Worm (Caenorhabditis elegans) whole organism, young adult: ENCODE measurements around the gene snx-13.

Experiments
- B0261.1 ChIP-seq: sonication (generic microtip); optimal IDR thresholded peaks from 2 replicates; lab custom pipeline; 2016; ENCODE audit warnings: mild to moderate bottlenecking, missing genetic modification characterization, moderate library complexity, missing compliant biosample characterization
- B0336.3 ChIP-seq: fragments of 200-800 bp; sonication (Bioruptor generic); IDR thresholded peaks from 2 replicates; pipeline ENCODE4 v1.3.6; 2022; ENCODE audit warnings: missing genetic modification characterization, missing compliant biosample characterization
- F10E7.11 ChIP-seq: sonication (generic microtip); optimal IDR thresholded peaks from 2 replicates; lab custom pipeline; 2017; ENCODE audit warnings: mild to moderate bottlenecking, missing genetic modification characterization, moderate library complexity, missing compliant biosample characterization
- F57C9.4 ChIP-seq: sonication (generic microtip); optimal IDR thresholded peaks from 2 replicates; lab custom pipeline; 2017; ENCODE audit warnings: mild to moderate bottlenecking, missing genetic modification characterization, missing compliant biosample characterization
- K12H6.12 ChIP-seq: fragments of 200-800 bp; sonication (Bioruptor generic); optimal IDR thresholded peaks from 2 replicates; lab custom pipeline; 2018; ENCODE audit warnings: mild to moderate bottlenecking, missing genetic modification characterization, missing compliant biosample characterization
- Y53G8AR.9 ChIP-seq: fragments of 200-800 bp; sonication (Bioruptor generic); conservative IDR thresholded peaks from 2 replicates; pipeline ENCODE4 v1.3.6; 2022; ENCODE audit warnings: missing genetic modification reagents, missing genetic modification characterization, missing compliant biosample characterization
- Y56A3A.18 ChIP-seq: fragments of 200-800 bp; sonication (Bioruptor generic); IDR thresholded peaks from 2 replicates; pipeline ENCODE4 v1.3.6; 2022; ENCODE audit warnings: missing genetic modification reagents, missing genetic modification characterization, missing compliant biosample characterization
- Y67H2A.10 ChIP-seq: fragments of 200-800 bp; sonication (Bioruptor generic); conservative IDR thresholded peaks from 2 replicates; pipeline ENCODE4 v1.3.6; 2022; ENCODE audit warnings: missing genetic modification reagents, missing genetic modification characterization, missing compliant biosample characterization
- Y79H2A.3 ChIP-seq: fragments of 200-800 bp; sonication (Bioruptor generic); conservative IDR thresholded peaks from 2 replicates; pipeline ENCODE4 v1.3.6; 2022; ENCODE audit warnings: missing genetic modification reagents, missing genetic modification characterization, missing compliant biosample characterization
- akir-1 ChIP-seq: fragments of 200-800 bp; sonication (Bioruptor generic); optimal IDR thresholded peaks from 2 replicates; lab custom pipeline; 2018; ENCODE audit warnings: mild to moderate bottlenecking, missing genetic modification characterization, moderate library complexity, missing compliant biosample characterization
- athp-1 ChIP-seq: sonication (generic microtip); optimal IDR thresholded peaks from 2 replicates; lab custom pipeline; 2017; ENCODE audit warnings: mild to moderate bottlenecking, missing genetic modification characterization, missing compliant biosample characterization
- attf-3 ChIP-seq: fragments of 200-800 bp; sonication (Bioruptor generic); conservative IDR thresholded peaks from 2 replicates; pipeline ENCODE4 v1.3.6; 2022; ENCODE audit warnings: missing genetic modification reagents, missing genetic modification characterization, missing compliant biosample characterization
- attf-6 ChIP-seq: fragments of 200-800 bp; sonication (Bioruptor generic); IDR thresholded peaks from 2 replicates; pipeline ENCODE4 v1.3.6; 2022; ENCODE audit warnings: missing genetic modification reagents, missing genetic modification characterization, missing compliant biosample characterization
- cebp-2 ChIP-seq: fragments of 200-800 bp; sonication (Bioruptor generic); IDR thresholded peaks from 2 replicates; pipeline ENCODE4 v1.3.6; 2022; ENCODE audit warnings: missing genetic modification characterization, missing compliant biosample characterization
- dpl-1 ChIP-seq: fragments of 150-350 bp; optimal IDR thresholded peaks from 2 replicates; lab custom pipeline; 2014; ENCODE audit warnings: missing biosample characterization, missing genetic modification reagents, missing genetic modification characterization
- efl-1 ChIP-seq: fragments of 150-350 bp; optimal IDR thresholded peaks from 2 replicates; lab custom pipeline; 2014; ENCODE audit warnings: missing biosample characterization, missing genetic modification reagents, missing genetic modification characterization
- egl-18 ChIP-seq: fragments of 200-800 bp; sonication (Bioruptor generic); IDR thresholded peaks from 2 replicates; pipeline ENCODE4 v1.3.6; 2022; ENCODE audit warnings: missing genetic modification reagents, missing genetic modification characterization, missing compliant biosample characterization
- egl-44 ChIP-seq: fragments of 200-800 bp; sonication (Bioruptor generic); IDR thresholded peaks from 2 replicates; pipeline ENCODE4 v1.3.6; 2022; ENCODE audit warnings: missing genetic modification reagents, missing genetic modification characterization, missing compliant biosample characterization
- hlh-12 ChIP-seq: sonication (generic microtip); optimal IDR thresholded peaks from 2 replicates; lab custom pipeline; 2016; ENCODE audit warnings: missing genetic modification characterization, missing compliant biosample characterization
- hlh-26 ChIP-seq: fragments of 200-800 bp; sonication (Bioruptor generic); conservative IDR thresholded peaks from 2 replicates; pipeline ENCODE4 v1.3.6; 2022; ENCODE audit warnings: missing genetic modification reagents, missing genetic modification characterization, missing compliant biosample characterization
- hmg-1.2 ChIP-seq: fragments of 200-800 bp; sonication (Bioruptor generic); IDR thresholded peaks from 2 replicates; pipeline ENCODE4 v1.3.6; 2022; ENCODE audit warnings: missing genetic modification reagents, missing genetic modification characterization, missing compliant biosample characterization
- let-526 ChIP-seq: fragments of 200-800 bp; sonication (Bioruptor generic); IDR thresholded peaks from 2 replicates; pipeline ENCODE4 v1.3.6; 2022; ENCODE audit warnings: missing genetic modification reagents, missing genetic modification characterization, missing compliant biosample characterization
- let-607 ChIP-seq, 2 experiments: fragments of 200-800 bp in 1 of 2; sonication (Bioruptor generic) in 1 of 2; sonication (generic microtip) in 1 of 2; optimal IDR thresholded peaks; 2 replicates each; lab custom pipeline; 2016 to 2018; ENCODE audit warnings: mild to moderate bottlenecking in 2 of 2, missing compliant biosample characterization in 2 of 2, missing genetic modification characterization in 2 of 2, moderate library complexity in 2 of 2, missing genotype in 1 of 2
- lin-35 ChIP-seq, 3 experiments: fragments of 150-350 bp in 2 of 3; sonication (generic microtip) in 1 of 3; optimal IDR thresholded peaks; 2 replicates each; lab custom pipeline; 2014 to 2018; ENCODE audit warnings: missing biosample characterization in 3 of 3, missing genetic modification characterization in 3 of 3, missing genetic modification reagents in 3 of 3
- lir-1 ChIP-seq: fragments of 200-800 bp; sonication (Bioruptor generic); conservative IDR thresholded peaks from 2 replicates; pipeline ENCODE4 v1.3.6; 2022; ENCODE audit warnings: missing genetic modification reagents, missing genetic modification characterization, missing compliant biosample characterization
- lsl-1 ChIP-seq: fragments of 200-800 bp; sonication (Bioruptor generic); optimal IDR thresholded peaks from 2 replicates; lab custom pipeline; 2018; ENCODE audit warnings: mild to moderate bottlenecking, missing genetic modification characterization, moderate library complexity, missing compliant biosample characterization
- lsy-27 ChIP-seq: sonication (generic microtip); optimal IDR thresholded peaks from 2 replicates; lab custom pipeline; 2017; ENCODE audit warnings: missing genetic modification characterization, mild to moderate bottlenecking, missing compliant biosample characterization, antibody characterized with exemption, missing genotype, borderline replicate concordance; ENCODE audit not compliant: insufficient read depth
- madf-10 ChIP-seq: sonication (generic microtip); optimal IDR thresholded peaks from 2 replicates; lab custom pipeline; 2016; ENCODE audit warnings: mild to moderate bottlenecking, missing genetic modification characterization, missing compliant biosample characterization
- madf-3 ChIP-seq: fragments of 200-800 bp; sonication (Bioruptor generic); IDR thresholded peaks from 2 replicates; pipeline ENCODE4 v1.3.6; 2022; ENCODE audit warnings: missing genetic modification reagents, missing genetic modification characterization, missing compliant biosample characterization
- madf-6 ChIP-seq: fragments of 200-800 bp; sonication (Bioruptor generic); IDR thresholded peaks from 2 replicates; pipeline ENCODE4 v1.3.6; 2022; ENCODE audit warnings: missing genetic modification reagents, missing genetic modification characterization, missing compliant biosample characterization
- nfya-2 ChIP-seq: fragments of 200-800 bp; sonication (Bioruptor generic); IDR thresholded peaks from 2 replicates; pipeline ENCODE4 v1.3.6; 2022; ENCODE audit warnings: missing genetic modification reagents, missing genetic modification characterization, missing compliant biosample characterization
- nhr-27 ChIP-seq: fragments of 200-800 bp; sonication (Bioruptor generic); optimal IDR thresholded peaks from 2 replicates; lab custom pipeline; 2018; ENCODE audit warnings: mild to moderate bottlenecking, missing genetic modification characterization, moderate library complexity, missing compliant biosample characterization
- nhr-90 ChIP-seq: sonication (generic microtip); optimal IDR thresholded peaks from 2 replicates; lab custom pipeline; 2016; ENCODE audit warnings: missing genotype, mild to moderate bottlenecking, missing genetic modification characterization, missing compliant biosample characterization
- pha-4 ChIP-seq: fragments of 150-350 bp; sonication (generic microtip); optimal IDR thresholded peaks from 2 replicates; lab custom pipeline; 2014; ENCODE audit warnings: missing biosample characterization, missing genetic modification reagents, missing genetic modification characterization
- rec-8 ChIP-seq, 2 experiments: sonication (generic microtip); optimal IDR thresholded peaks; 2 replicates each; lab custom pipeline; 2016; ENCODE audit warnings: mild to moderate bottlenecking in 2 of 2, missing genetic modification characterization in 2 of 2, missing genetic modification reagents in 2 of 2, missing genotype in 2 of 2, missing biosample characterization in 1 of 2, missing compliant biosample characterization in 1 of 2, moderate library complexity in 1 of 2
- sdz-38 ChIP-seq: sonication (generic microtip); optimal IDR thresholded peaks from 2 replicates; lab custom pipeline; 2016; ENCODE audit warnings: missing genotype, missing genetic modification characterization, missing compliant biosample characterization
- snpc-1.1 ChIP-seq: sonication (generic microtip); optimal IDR thresholded peaks from 2 replicates; lab custom pipeline; 2017; ENCODE audit warnings: missing genetic modification characterization, mild to moderate bottlenecking, missing compliant biosample characterization, antibody characterized with exemption, moderate library complexity, missing genotype, missing genetic modification reagents; ENCODE audit not compliant: insufficient read depth
- snpc-1.3 ChIP-seq: sonication (generic microtip); optimal IDR thresholded peaks from 2 replicates; lab custom pipeline; 2017; ENCODE audit warnings: missing genetic modification characterization, mild to moderate bottlenecking, missing compliant biosample characterization, antibody characterized with exemption, moderate library complexity, missing genotype, missing genetic modification reagents; ENCODE audit not compliant: insufficient read depth
- snpc-3.4 ChIP-seq: sonication (generic microtip); optimal IDR thresholded peaks from 2 replicates; lab custom pipeline; 2017; ENCODE audit warnings: missing genetic modification characterization, mild to moderate bottlenecking, missing compliant biosample characterization, antibody characterized with exemption, moderate library complexity, missing genotype, missing genetic modification reagents
- snpc-4 ChIP-seq, 5 experiments: fragments of 150-350 bp in 1 of 5; sonication (generic microtip) in 4 of 5; optimal IDR thresholded peaks; 2 replicates each; lab custom pipeline; 2014 to 2018; ENCODE audit warnings: missing genetic modification characterization in 5 of 5, missing biosample characterization in 3 of 5, antibody characterized with exemption in 2 of 5, mild to moderate bottlenecking in 2 of 5, missing compliant biosample characterization in 2 of 5, missing genotype in 2 of 5, moderate library complexity in 2 of 5, missing genetic modification reagents in 1 of 5
- tbp1 ChIP-seq: fragments of 200-800 bp; sonication (Bioruptor generic); optimal IDR thresholded peaks from 2 replicates; lab custom pipeline; 2018; ENCODE audit warnings: mild to moderate bottlenecking, missing genetic modification characterization, missing compliant biosample characterization
- unc-62 ChIP-seq: fragments of 150-350 bp; optimal IDR thresholded peaks from 2 replicates; lab custom pipeline; 2014; ENCODE audit warnings: missing biosample characterization, missing genetic modification reagents, missing genetic modification characterization
- xnd-1 ChIP-seq: sonication (generic microtip); optimal IDR thresholded peaks from 2 replicates; lab custom pipeline; 2016; ENCODE audit warnings: missing genotype, missing genetic modification reagents, missing genetic modification characterization, missing compliant biosample characterization
- zim-3 ChIP-seq: sonication (generic microtip); optimal IDR thresholded peaks from 2 replicates; lab custom pipeline; 2017; ENCODE audit warnings: mild to moderate bottlenecking, missing genetic modification characterization, moderate library complexity, missing compliant biosample characterization
- ztf-25 ChIP-seq: fragments of 200-800 bp; sonication (Bioruptor generic); IDR thresholded peaks from 2 replicates; pipeline ENCODE4 v1.3.6; 2022; ENCODE audit warnings: missing genetic modification reagents, missing genetic modification characterization, missing compliant biosample characterization
- ztf-26 ChIP-seq: sonication (generic microtip); optimal IDR thresholded peaks from 2 replicates; lab custom pipeline; 2017; ENCODE audit warnings: missing genetic modification characterization, missing compliant biosample characterization
- ztf-28 ChIP-seq: fragments of 200-800 bp; sonication (Bioruptor generic); IDR thresholded peaks from 2 replicates; pipeline ENCODE4 v1.3.6; 2022; ENCODE audit warnings: missing genetic modification reagents, missing genetic modification characterization, missing compliant biosample characterization

The snx-13 gene

ce11 chrIV:17125967-17126366 is 38.7 kb upstream of the snx-13 start:
- TF ChIP-seq madf-10 (no peak), snpc-3.4 (tag; lab: Kevin White, UChicago) (no peak), F57C9.4 (no peak), hlh-26 (no peak), Y53G8AR.9 (no peak), Y67H2A.10 (no peak), B0336.3 (GFP tag; lab: Robert Waterston, UW) (0 out of 2 replicates have a peak, but pooled peaks have one; percentile 12), hmg-1.2 (GFP tag; lab: Robert Waterston, UW) (no peak), pha-4 (tag; lab: Kevin White, UChicago) (no peak), zim-3 (tag; lab: Kevin White, UChicago) (no peak), egl-44 (GFP tag; lab: Robert Waterston, UW) (no peak), K12H6.12 (tag; lab: Kevin White, UChicago) (no peak), snpc-1.3 (tag; lab: Kevin White, UChicago) (no peak), efl-1 (GFP tag; lab: Kevin White, UChicago) (peak; percentile 68), attf-6 (GFP tag; lab: Robert Waterston, UW) (peak; percentile 78; the same call in 1 of the 2 replicates), sdz-38 (tag; lab: Kevin White, UChicago) (no peak), cebp-2 (GFP tag; lab: Robert Waterston, UW) (no peak), Y56A3A.18 (GFP tag; lab: Robert Waterston, UW) (no peak), nhr-90 (tag; lab: Kevin White, UChicago) (no peak), unc-62 (GFP tag; lab: Kevin White, UChicago) (no peak), let-607 (tag; optimal IDR thresholded peaks at IDR 0.05; lab: Kevin White, UChicago) (no peak), madf-3 (GFP tag; lab: Robert Waterston, UW) (0 out of 2 replicates have a peak, but pooled peaks have one; percentile 50), akir-1 (GFP tag; lab: Kevin White, UChicago) (no peak), lir-1 (GFP tag; lab: Robert Waterston, UW) (no peak), nfya-2 (GFP tag; lab: Robert Waterston, UW) (no peak), lsy-27 (tag; lab: Kevin White, UChicago) (no peak), snpc-4 (GFP tag; optimal IDR thresholded peaks at IDR 0.05; lab: Kevin White, UChicago) (no peak), snpc-4 (tag; optimal IDR thresholded peaks at IDR 0.05; lab: Kevin White, UChicago) (peak in 2 of 4 experiments; percentile 46 to 79), ztf-26 (tag; lab: Kevin White, UChicago) (no peak), ztf-25 (GFP tag; lab: Robert Waterston, UW) (no peak), lsl-1 (GFP tag; lab: Kevin White, UChicago) (no peak), athp-1 (tag; lab: Kevin White, UChicago) (no peak), ztf-28 (GFP tag; lab: Robert Waterston, UW) (no peak), B0261.1 (tag; lab: Kevin White, UChicago) (no peak), madf-6 (GFP tag; lab: Robert Waterston, UW) (peak; percentile 74), hlh-12 (tag; lab: Kevin White, UChicago) (no peak), rec-8 (tag; optimal IDR thresholded peaks at IDR 0.05; lab: Kevin White, UChicago) (no peak), snpc-1.1 (no peak), tbp1 (GFP tag; lab: Kevin White, UChicago) (peak; percentile 25), Y79H2A.3 (GFP tag; lab: Robert Waterston, UW) (0 out of 2 replicates have a peak, but pooled peaks have one; percentile 46), F10E7.11 (tag; lab: Kevin White, UChicago) (no peak), dpl-1 (GFP tag; lab: Kevin White, UChicago) (no peak), egl-18 (GFP tag; lab: Robert Waterston, UW) (no peak), let-526 (GFP tag; lab: Robert Waterston, UW) (no peak), attf-3 (GFP tag; lab: Robert Waterston, UW) (no peak), lin-35 (GFP tag; optimal IDR thresholded peaks at IDR 0.05; lab: Kevin White, UChicago) (no peak), xnd-1 (tag; lab: Kevin White, UChicago) (peak; percentile 56), nhr-27 (no peak)
